Worm (Caenorhabditis elegans) whole organism, late embryonic: ENCODE data around the gene tgt-2.

Experiments
- C08G9.2 ChIP-seq: sonication (generic microtip); optimal IDR thresholded peaks from 2 replicates; lab custom pipeline; 2016; ENCODE audit warnings: mild to moderate bottlenecking, missing genetic modification characterization, moderate library complexity, missing compliant biosample characterization
- C38D4.7 ChIP-seq: fragments of 200-800 bp; sonication (Bioruptor generic); optimal IDR thresholded peaks from 2 replicates; lab custom pipeline; 2018; ENCODE audit warnings: mild to moderate bottlenecking, missing genetic modification characterization, moderate library complexity, missing compliant biosample characterization
- F13H6.1 ChIP-seq: sonication (generic microtip); optimal IDR thresholded peaks from 2 replicates; lab custom pipeline; 2016; ENCODE audit warnings: missing genetic modification characterization, missing compliant biosample characterization
- K02D7.2 ChIP-seq: sonication (generic microtip); optimal IDR thresholded peaks from 2 replicates; lab custom pipeline; 2017; ENCODE audit warnings: mild to moderate bottlenecking, missing genetic modification characterization, missing compliant biosample characterization
- K09A11.1 ChIP-seq: sonication (generic microtip); optimal IDR thresholded peaks from 2 replicates; lab custom pipeline; 2017; ENCODE audit warnings: antibody characterized with exemption, mild to moderate bottlenecking, missing genetic modification characterization, missing compliant biosample characterization; ENCODE audit not compliant: insufficient read depth
- Y22D7AL.16 ChIP-seq: sonication (generic microtip); optimal IDR thresholded peaks from 2 replicates; lab custom pipeline; 2016; ENCODE audit warnings: missing genetic modification characterization, missing compliant biosample characterization
- ama-1 ChIP-seq: fragments of 150-350 bp; optimal IDR thresholded peaks from 2 replicates; lab custom pipeline; 2014
- ceh-14 ChIP-seq: sonication (generic microtip); optimal IDR thresholded peaks from 2 replicates; lab custom pipeline; 2016; ENCODE audit warnings: missing genotype, missing genetic modification characterization, missing compliant biosample characterization
- ceh-19 ChIP-seq: fragments of 200-800 bp; sonication (Bioruptor generic); optimal IDR thresholded peaks from 2 replicates; lab custom pipeline; 2018; ENCODE audit warnings: mild to moderate bottlenecking, missing genetic modification characterization, missing compliant biosample characterization
- ceh-24 ChIP-seq: sonication (generic microtip); optimal IDR thresholded peaks from 2 replicates; lab custom pipeline; 2016; ENCODE audit warnings: mild to moderate bottlenecking, missing genetic modification characterization, missing compliant biosample characterization
- ceh-30 ChIP-seq: fragments of 150-350 bp; optimal IDR thresholded peaks from 2 replicates; lab custom pipeline; 2014; ENCODE audit warnings: missing biosample characterization, missing genetic modification characterization
- ceh-31 ChIP-seq: sonication (generic microtip); optimal IDR thresholded peaks from 2 replicates; lab custom pipeline; 2016; ENCODE audit warnings: missing genetic modification characterization, missing compliant biosample characterization
- ceh-48 ChIP-seq: sonication (generic microtip); optimal IDR thresholded peaks from 2 replicates; lab custom pipeline; 2016; ENCODE audit warnings: missing genetic modification characterization, inconsistent platforms, missing compliant biosample characterization
- che-1 ChIP-seq: sonication (generic microtip); optimal IDR thresholded peaks from 2 replicates; lab custom pipeline; 2016; ENCODE audit warnings: mild to moderate bottlenecking, missing genetic modification characterization, missing compliant biosample characterization
- dmd-4 ChIP-seq: sonication (generic microtip); optimal IDR thresholded peaks from 2 replicates; lab custom pipeline; 2016; ENCODE audit warnings: borderline replicate concordance, missing genetic modification characterization, missing compliant biosample characterization
- elt-2 ChIP-seq: sonication (generic microtip); optimal IDR thresholded peaks from 2 replicates; lab custom pipeline; 2016; ENCODE audit warnings: missing genetic modification reagents, missing genetic modification characterization, missing compliant biosample characterization
- elt-4 ChIP-seq: sonication (generic microtip); optimal IDR thresholded peaks from 2 replicates; lab custom pipeline; 2016; ENCODE audit warnings: missing genetic modification characterization, missing compliant biosample characterization
- fkh-6 ChIP-seq: sonication (generic microtip); optimal IDR thresholded peaks from 2 replicates; lab custom pipeline; 2016; ENCODE audit warnings: missing genetic modification characterization, missing compliant biosample characterization
- gmeb-2 ChIP-seq: sonication (generic microtip); optimal IDR thresholded peaks from 2 replicates; lab custom pipeline; 2016; ENCODE audit warnings: missing genetic modification characterization, inconsistent platforms, missing compliant biosample characterization
- hlh-6 ChIP-seq: sonication (generic microtip); optimal IDR thresholded peaks from 2 replicates; lab custom pipeline; 2016; ENCODE audit warnings: missing genotype, missing genetic modification characterization, missing compliant biosample characterization
- hlh-8 ChIP-seq: sonication (generic microtip); optimal IDR thresholded peaks from 2 replicates; lab custom pipeline; 2016; ENCODE audit warnings: missing genotype, missing genetic modification characterization, missing compliant biosample characterization
- lim-6 ChIP-seq: sonication (generic microtip); optimal IDR thresholded peaks from 2 replicates; lab custom pipeline; 2016; ENCODE audit warnings: missing genetic modification characterization, missing compliant biosample characterization
- lin-11 ChIP-seq: fragments of 200-800 bp; sonication (Bioruptor generic); optimal IDR thresholded peaks from 2 replicates; lab custom pipeline; 2018; ENCODE audit warnings: mild to moderate bottlenecking, missing genetic modification characterization, missing compliant biosample characterization
- nfya-1 ChIP-seq: sonication (generic microtip); optimal IDR thresholded peaks from 2 replicates; lab custom pipeline; 2017; ENCODE audit warnings: missing genetic modification characterization, mild to moderate bottlenecking, missing compliant biosample characterization, antibody characterized with exemption, moderate library complexity
- pag-3 ChIP-seq: sonication (generic microtip); optimal IDR thresholded peaks from 2 replicates; lab custom pipeline; 2016; ENCODE audit warnings: missing compliant biosample characterization, missing genetic modification characterization, borderline replicate concordance
- pha-2 ChIP-seq: sonication (generic microtip); optimal IDR thresholded peaks from 2 replicates; lab custom pipeline; 2017; ENCODE audit warnings: mild to moderate bottlenecking, missing genetic modification characterization, missing compliant biosample characterization
- ref-2 ChIP-seq: sonication (generic microtip); optimal IDR thresholded peaks from 2 replicates; lab custom pipeline; 2016; ENCODE audit warnings: missing genetic modification characterization, missing compliant biosample characterization
- sdc-2 ChIP-seq: sonication (generic microtip); optimal IDR thresholded peaks from 2 replicates; lab custom pipeline; 2016; ENCODE audit warnings: missing genotype, missing genetic modification characterization, missing compliant biosample characterization
- syd-9 ChIP-seq: sonication (generic microtip); optimal IDR thresholded peaks from 2 replicates; lab custom pipeline; 2016; ENCODE audit warnings: mild to moderate bottlenecking, missing genetic modification characterization, moderate library complexity, missing compliant biosample characterization
- tbx-2 ChIP-seq: sonication (generic microtip); optimal IDR thresholded peaks from 2 replicates; lab custom pipeline; 2016; ENCODE audit warnings: missing genetic modification characterization, missing compliant biosample characterization
- unc-42 ChIP-seq: sonication (generic microtip); optimal IDR thresholded peaks from 2 replicates; lab custom pipeline; 2016; ENCODE audit warnings: missing genotype, missing genetic modification characterization, missing compliant biosample characterization
- zip-5 ChIP-seq: sonication (generic microtip); optimal IDR thresholded peaks from 2 replicates; lab custom pipeline; 2016; ENCODE audit warnings: missing genetic modification characterization, missing compliant biosample characterization
- ztf-16 ChIP-seq: sonication (generic microtip); optimal IDR thresholded peaks from 2 replicates; lab custom pipeline; 2017; ENCODE audit warnings: missing genetic modification characterization, missing compliant biosample characterization

Gene tgt-2

ce11 chrV:18980980-18981529 lies 17.1 kb upstream of the tgt-2 start, which contains the start of the genes mrps-35 and sws-1 (continued):
- TF ChIP-seq lim-6 (peak; percentile 73), C38D4.7 (GFP tag; lab: Kevin White, UChicago) (no peak), gmeb-2 (tag; lab: Kevin White, UChicago) (no peak), F13H6.1 (peak; percentile 39), unc-42 (peak; percentile 33), sdc-2 (tag; lab: Kevin White, UChicago) (peak; percentile 19), syd-9 (no peak), elt-2 (tag; lab: Kevin White, UChicago) (peak; percentile 56), Y22D7AL.16 (tag; lab: Kevin White, UChicago) (no peak), zip-5 (tag; lab: Kevin White, UChicago) (peak; percentile 82), ztf-16 (tag; lab: Kevin White, UChicago) (peak; percentile 53), hlh-6 (tag; lab: Kevin White, UChicago) (peak; percentile 51), pha-2 (tag; lab: Kevin White, UChicago) (peak; percentile 65), lin-11 (tag; lab: Kevin White, UChicago) (no peak)

DNA sequence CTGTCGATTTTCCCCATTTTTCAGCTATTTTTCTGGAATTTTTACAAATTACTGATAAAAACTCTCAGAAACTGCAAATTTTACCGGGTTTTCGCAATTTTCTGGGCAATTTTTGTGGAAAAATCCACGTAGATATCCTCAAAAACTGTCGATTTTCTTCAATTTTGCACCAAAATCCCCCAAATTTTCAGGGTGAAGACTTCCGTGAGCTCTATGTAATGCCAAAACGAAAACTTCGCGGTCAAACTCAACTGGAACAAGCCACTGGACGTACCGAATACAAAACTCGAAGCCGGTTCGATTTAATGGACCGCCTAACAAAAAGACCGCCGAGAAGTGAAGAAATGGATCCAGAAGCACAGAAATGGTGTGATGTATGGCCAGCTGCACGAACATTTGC lies 16.4 kb upstream of the tgt-2 start:
- TF ChIP-seq ref-2 (tag; lab: Kevin White, UChicago) (no peak), C08G9.2 (tag; lab: Kevin White, UChicago) (no peak), hlh-8 (no peak), elt-4 (tag; lab: Kevin White, UChicago) (no peak), ceh-19 (no peak), tbx-2 (tag; lab: Kevin White, UChicago) (no peak), che-1 (no peak), C38D4.7 (GFP tag; lab: Kevin White, UChicago) (no peak), nfya-1 (tag; lab: Kevin White, UChicago) (no peak), lim-6 (no peak), ceh-24 (no peak), dmd-4 (tag; lab: Kevin White, UChicago) (no peak), pag-3 (tag; lab: Kevin White, UChicago) (no peak)

- TF ChIP-seq ceh-48 (tag; lab: Kevin White, UChicago), result peak; percentile 68
- TF ChIP-seq, all 69 proteins: peak for 1; not testable (repeated sequence) for 68
Measured at ce11 chrV:18984656-18985055, 13.5 kb upstream of the tgt-2 start.

DNA sequence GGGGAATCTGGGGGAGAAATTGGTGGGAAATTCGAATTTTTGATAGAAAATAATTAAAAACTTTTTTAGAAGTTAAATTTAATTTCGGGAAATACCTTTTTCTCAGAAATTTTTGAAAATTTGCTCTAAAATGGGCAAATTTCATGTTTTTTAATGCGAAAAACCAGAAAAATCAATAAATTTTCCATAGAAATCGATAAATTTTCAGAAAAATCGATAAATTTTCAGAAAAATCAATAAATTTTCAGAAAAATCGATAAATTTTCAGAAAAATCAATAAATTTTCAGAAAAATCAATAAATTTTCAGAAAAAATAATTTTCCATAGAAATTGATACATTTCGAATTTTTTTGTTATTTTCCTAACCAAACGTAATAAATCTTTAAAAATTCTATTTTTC lies 12.0 kb upstream of the tgt-2 start:
- no peak for TF ChIP-seq ceh-30 (tag; lab: Kevin White, UChicago)
- TF ChIP-seq ceh-14, result no peak
- peak; percentile 28 for TF ChIP-seq ceh-48 (tag; lab: Kevin White, UChicago)
- TF ChIP-seq ama-1 (lab: Kevin White, UChicago), result no peak
- TF ChIP-seq, all 69 proteins: peak for 1

- peak; percentile 42 for TF ChIP-seq elt-2 (tag; lab: Kevin White, UChicago)
- peak; percentile 27 for TF ChIP-seq ceh-31
- TF ChIP-seq K09A11.1, result no peak
- peak; percentile 15 for TF ChIP-seq unc-42
- TF ChIP-seq nfya-1 (tag; lab: Kevin White, UChicago), result peak; percentile 30
- TF ChIP-seq C08G9.2 (tag; lab: Kevin White, UChicago), result no peak
- no peak for TF ChIP-seq fkh-6 (tag; lab: Kevin White, UChicago)
- peak; percentile 81 for TF ChIP-seq ceh-30 (tag; lab: Kevin White, UChicago)
- peak; percentile 14 for TF ChIP-seq tbx-2 (tag; lab: Kevin White, UChicago)
- no peak for TF ChIP-seq K02D7.2 (tag; lab: Kevin White, UChicago)
Measured at ce11 chrV:18990238-18990901, 7.8 kb upstream of the tgt-2 start, which contains the start of the genes reps-1 and Y39B6A.37. Gene reps-1, minus strand, starts transcription at chrV:18990500. Gene Y39B6A.37, plus strand, starts transcription at chrV:18990851.
